Worm (Caenorhabditis elegans): ENCODE results near the gene nlp-1.

The nlp-1 gene

DNA sequence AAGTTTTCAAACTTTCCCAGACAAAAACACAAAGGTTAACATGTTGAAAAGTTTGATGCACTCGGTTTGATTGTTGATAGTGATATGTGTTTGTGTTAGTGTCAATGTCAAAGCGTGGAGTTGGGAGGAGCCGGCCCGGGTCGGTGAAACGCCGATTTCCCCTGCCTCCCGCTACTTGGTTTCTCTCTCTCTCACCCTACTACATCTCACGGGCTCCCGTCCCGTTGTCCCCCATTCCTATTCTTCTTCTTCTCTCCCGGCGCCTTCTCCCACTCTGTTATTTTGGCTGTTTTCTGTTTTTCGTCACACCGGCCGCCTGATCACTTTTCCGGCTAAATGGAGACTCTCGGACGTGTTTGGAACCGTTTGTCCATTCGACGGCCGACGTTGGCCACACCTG lies 21.1 kb upstream of the nlp-1 start:
- TF ChIP-seq W03F9.2 (tag; optimal IDR thresholded peaks at IDR 0.05) (no peak), dao-5 (tag; optimal IDR thresholded peaks at IDR 0.05) (no peak), him-1 (tag; optimal IDR thresholded peaks at IDR 0.05) (no peak)

DNA sequence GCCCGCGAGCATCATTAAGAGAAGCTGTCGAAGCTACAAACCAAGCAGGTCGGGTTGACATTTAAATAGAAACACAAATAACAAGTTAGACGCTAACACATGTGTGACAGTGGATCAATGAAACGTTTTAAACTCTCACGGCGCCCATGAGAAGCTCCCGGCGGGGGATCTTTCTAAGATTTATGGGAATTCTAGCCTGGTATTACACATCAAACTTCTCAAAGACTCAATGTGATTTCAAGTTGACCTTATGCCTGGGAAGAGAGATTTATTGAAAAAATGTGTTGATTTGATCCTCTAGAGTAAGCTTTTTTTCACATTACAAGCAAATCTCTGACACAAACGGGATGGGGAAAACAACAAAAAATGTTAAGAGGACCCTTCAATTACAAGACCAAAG lies 17.6 kb upstream of the nlp-1 start:
- no peak for TF ChIP-seq W03F9.2 (tag; optimal IDR thresholded peaks at IDR 0.05)
- no peak for TF ChIP-seq dao-5 (tag; optimal IDR thresholded peaks at IDR 0.05)
- no peak for TF ChIP-seq him-1 (tag; optimal IDR thresholded peaks at IDR 0.05)

DNA sequence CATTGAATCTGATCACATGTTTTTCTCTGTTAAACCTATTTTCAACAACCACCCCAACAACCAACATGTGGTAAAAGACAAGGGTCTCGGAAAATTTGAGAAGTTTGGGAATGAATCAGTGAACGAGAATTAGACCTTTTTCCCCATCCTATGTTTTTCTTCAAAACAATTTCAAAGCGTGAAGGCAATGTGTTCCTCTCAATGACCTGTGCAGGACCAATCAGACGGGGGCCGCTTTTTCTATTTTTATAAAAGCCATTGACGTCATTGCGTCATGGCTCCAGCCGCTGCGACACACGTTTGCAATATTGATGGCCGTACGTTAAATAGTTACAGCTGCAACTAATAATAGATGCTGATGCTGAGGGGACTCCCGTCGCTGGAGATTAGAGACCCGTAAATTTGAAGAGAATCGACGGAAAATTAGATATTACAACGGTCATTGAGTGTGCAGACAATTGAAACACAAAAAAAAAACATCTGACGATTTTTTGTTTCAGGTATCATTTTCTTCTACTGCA lies 15.7 kb upstream of the nlp-1 start:
- TF ChIP-seq him-1 (tag; optimal IDR thresholded peaks at IDR 0.05), result no peak
- no peak for TF ChIP-seq dao-5 (tag; optimal IDR thresholded peaks at IDR 0.05)
- no peak for TF ChIP-seq W03F9.2 (tag; optimal IDR thresholded peaks at IDR 0.05)

DNA sequence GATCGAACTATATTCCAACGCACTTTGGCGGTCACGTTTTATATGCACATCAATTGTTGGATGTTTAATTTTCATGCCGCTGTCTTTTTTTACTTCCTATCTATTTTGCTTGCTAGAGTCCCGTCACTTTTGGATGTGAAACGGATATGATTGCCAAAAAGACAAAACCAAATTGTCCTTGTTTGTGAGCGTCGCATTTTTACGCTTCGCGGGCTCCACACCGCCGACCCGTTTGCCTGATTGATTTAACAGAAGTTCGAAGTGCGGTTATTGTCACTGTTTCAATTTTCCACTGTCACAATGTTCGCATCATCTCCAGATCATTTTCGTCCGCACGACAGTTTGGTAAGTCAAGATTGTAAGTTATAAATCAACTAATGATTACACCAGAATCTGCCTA lies 12.6 kb upstream of the nlp-1 start, which contains the start of gene C01C4.2:
C01C4.2 (plus strand) TSS at position 301 of the 400 bp plus-strand sequence.
- TF ChIP-seq W03F9.2 (tag; optimal IDR thresholded peaks at IDR 0.05), result no peak
- TF ChIP-seq dao-5 (tag; optimal IDR thresholded peaks at IDR 0.05), result no peak
- no peak for TF ChIP-seq him-1 (tag; optimal IDR thresholded peaks at IDR 0.05)

DNA sequence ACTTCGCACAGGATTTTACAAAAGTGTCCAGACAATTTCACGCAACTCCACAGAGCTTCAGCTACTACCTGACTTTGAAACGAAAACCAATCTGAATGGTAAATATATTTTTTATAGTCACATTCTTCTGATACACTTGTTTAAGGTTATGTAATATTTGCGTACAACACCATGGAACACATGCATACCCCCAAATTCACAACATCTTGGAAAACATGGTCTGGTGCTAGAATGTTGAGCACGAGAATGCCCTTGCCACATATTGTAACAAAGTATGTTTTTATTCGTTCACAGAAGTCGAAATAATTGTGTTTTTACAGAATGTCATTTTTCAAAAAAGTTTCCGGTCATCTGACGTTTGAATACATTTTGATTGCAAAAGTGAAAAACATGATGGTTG lies 11.5 kb upstream of the nlp-1 start:
- TF ChIP-seq W03F9.2 (tag; optimal IDR thresholded peaks at IDR 0.05) (no peak), him-1 (tag; optimal IDR thresholded peaks at IDR 0.05) (no peak), dao-5 (tag; optimal IDR thresholded peaks at IDR 0.05) (no peak)

DNA sequence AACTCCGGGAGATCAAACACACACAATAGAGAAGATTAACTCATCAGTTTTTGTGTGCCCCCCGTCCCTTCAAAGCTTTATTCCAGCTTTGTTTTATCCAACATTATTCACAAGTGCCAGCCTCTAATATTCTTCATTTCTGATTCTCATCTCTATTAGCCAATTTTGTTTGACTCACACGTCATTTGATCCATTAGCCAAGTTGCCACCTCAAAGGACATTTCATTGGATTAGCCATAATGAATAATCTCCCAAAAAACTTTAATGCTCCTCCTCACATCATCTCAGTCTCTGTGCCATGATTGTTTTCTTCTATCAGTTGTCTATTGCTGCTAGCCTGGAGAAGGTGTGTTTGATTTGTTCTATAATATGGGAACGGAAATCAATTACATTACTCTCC lies 1.9 kb upstream of the nlp-1 start:
- TF ChIP-seq W03F9.2 (tag; optimal IDR thresholded peaks at IDR 0.05) (no peak), him-1 (tag; optimal IDR thresholded peaks at IDR 0.05) (no peak), dao-5 (tag; optimal IDR thresholded peaks at IDR 0.05) (no peak)

DNA sequence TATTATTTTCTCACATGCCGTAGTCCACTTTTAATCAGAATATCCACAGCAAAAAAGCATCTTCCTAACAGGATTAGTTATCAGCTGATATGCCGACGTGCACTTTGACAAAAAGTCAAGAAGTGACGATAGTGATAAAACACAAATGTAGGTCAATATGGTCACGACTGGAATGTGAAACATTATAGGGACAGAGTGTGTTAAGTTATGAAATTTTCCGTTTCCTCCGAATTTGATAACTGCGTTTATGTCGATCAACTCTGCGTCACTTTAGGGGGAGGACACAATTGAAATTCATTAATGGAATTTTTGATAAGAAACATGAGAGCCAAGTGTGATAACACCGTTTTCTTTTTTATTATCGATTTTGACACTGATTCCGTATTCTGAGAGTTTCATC lies 1.6 kb downstream of the nlp-1 start, which contains the start of gene aex-4:
aex-4 (plus strand) TSS at position 312 of the 400 bp plus-strand sequence.
- TF ChIP-seq him-1 (tag; optimal IDR thresholded peaks at IDR 0.05) (no peak), dao-5 (tag; optimal IDR thresholded peaks at IDR 0.05) (no peak), W03F9.2 (tag; optimal IDR thresholded peaks at IDR 0.05) (no peak)

DNA sequence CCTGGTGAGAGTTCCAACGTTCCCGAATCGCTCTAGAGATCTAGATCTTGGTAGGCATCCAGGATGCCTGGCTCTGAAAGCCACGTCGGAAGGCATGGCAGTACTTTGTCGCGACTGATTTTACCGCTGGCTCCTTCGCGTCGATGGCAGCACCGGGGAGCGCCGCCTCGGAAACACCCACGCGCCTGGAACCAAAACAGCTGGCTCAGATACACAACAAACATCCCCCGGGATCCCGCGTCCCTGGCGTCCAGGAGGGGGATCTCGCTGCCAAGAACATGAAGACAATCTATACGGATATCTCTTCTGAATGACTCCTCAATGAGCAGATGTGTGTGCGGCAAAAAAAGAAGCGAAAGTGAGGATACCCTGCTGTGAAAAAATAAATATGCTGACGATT lies 5.9 kb downstream of the nlp-1 start:
- TF ChIP-seq W03F9.2 (tag; optimal IDR thresholded peaks at IDR 0.05), result no peak
- TF ChIP-seq him-1 (tag; optimal IDR thresholded peaks at IDR 0.05), result no peak
- TF ChIP-seq dao-5 (tag; optimal IDR thresholded peaks at IDR 0.05), result no peak

DNA sequence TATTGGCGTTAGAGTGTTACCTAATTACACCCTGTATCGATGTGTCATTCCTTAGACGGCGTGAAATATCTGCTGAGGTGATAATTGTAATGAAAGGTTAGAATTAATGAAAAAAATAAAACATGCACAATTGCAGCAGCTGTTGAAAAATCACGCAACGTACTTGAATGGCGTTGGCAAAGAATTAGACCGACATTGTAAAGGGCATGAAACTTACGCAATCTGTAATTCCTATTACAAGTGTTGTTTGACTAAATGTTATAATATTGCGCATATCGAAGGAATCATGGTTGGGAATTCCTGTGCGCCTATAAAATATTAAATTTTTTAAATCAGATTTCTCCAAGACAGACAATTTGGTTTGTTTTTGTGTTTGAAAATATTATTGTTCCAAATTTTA lies 6.4 kb downstream of the nlp-1 start, which contains the start of gene tag-18:
tag-18 (minus strand) TSS at position 305 of the 400 bp plus-strand sequence.
- TF ChIP-seq dao-5 (tag; optimal IDR thresholded peaks at IDR 0.05) (no peak), him-1 (tag; optimal IDR thresholded peaks at IDR 0.05) (no peak), W03F9.2 (tag; optimal IDR thresholded peaks at IDR 0.05) (no peak)

DNA sequence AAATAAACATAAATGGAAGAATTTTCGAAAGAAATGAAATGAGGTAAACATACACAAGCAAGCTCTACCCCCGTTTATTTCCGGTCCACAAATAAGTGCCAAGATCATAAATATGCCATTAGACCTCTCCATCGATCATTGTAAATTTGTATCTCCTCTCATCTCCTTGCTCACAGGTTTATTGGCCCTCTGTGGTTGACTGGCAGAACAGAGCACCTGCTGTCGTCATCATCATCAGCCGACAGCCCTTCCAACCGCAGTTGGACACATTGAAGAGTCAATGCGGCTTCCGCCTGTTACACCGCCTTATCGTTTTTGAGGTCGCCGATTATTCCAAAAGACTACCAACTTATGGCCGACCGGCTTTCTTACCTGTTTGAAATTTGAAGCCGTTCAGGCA lies 11.2 kb downstream of the nlp-1 start:
- TF ChIP-seq him-1 (tag; optimal IDR thresholded peaks at IDR 0.05) (no peak), dao-5 (tag; optimal IDR thresholded peaks at IDR 0.05) (no peak), W03F9.2 (tag; optimal IDR thresholded peaks at IDR 0.05) (no peak)

DNA sequence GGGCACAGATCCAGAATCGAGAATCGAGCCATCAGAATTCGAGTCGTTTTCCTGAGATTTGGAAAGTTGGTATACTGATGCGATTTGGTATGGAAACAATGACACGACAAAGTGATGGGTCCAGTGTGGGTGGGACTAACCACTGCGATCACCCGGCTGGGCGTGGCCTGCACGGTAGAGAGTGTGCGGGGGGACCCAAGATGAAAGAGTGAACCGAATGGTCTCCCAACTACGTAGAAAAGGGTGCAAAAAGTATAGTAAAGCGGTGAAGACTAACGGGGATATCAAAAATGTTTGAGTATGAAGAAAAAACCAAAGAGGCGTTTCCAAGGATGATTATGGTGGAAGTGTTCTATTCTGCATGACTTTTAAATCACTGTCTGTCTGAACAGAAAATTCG lies 14.8 kb downstream of the nlp-1 start, which contains the start of gene fkh-2:
fkh-2 (minus strand) TSS at position 101 of the 400 bp plus-strand sequence.
- no peak for TF ChIP-seq dao-5 (tag; optimal IDR thresholded peaks at IDR 0.05)
- TF ChIP-seq him-1 (tag; optimal IDR thresholded peaks at IDR 0.05), result no peak
- no peak for TF ChIP-seq W03F9.2 (tag; optimal IDR thresholded peaks at IDR 0.05)

DNA sequence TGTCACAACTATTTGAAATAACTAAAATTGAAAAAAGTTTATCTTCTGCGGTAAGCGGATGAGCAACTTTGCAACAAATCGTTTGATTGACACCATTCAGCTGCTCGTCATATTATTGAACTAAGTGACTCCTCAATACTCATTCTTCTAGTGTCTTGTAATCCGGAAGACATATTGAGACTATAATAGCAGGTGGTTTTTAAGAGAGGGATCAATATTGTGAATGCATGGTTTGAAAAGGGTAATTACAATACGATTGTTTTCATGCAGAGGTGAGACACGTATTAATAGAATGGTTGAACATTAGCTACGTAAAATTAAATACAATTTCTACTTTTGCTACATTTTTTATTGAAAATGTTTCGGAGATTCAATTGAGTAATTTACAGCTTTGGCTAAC lies 15.8 kb downstream of the nlp-1 start:
- TF ChIP-seq him-1 (tag; optimal IDR thresholded peaks at IDR 0.05) (no peak), W03F9.2 (tag; optimal IDR thresholded peaks at IDR 0.05) (no peak), dao-5 (tag; optimal IDR thresholded peaks at IDR 0.05) (no peak)

DNA sequence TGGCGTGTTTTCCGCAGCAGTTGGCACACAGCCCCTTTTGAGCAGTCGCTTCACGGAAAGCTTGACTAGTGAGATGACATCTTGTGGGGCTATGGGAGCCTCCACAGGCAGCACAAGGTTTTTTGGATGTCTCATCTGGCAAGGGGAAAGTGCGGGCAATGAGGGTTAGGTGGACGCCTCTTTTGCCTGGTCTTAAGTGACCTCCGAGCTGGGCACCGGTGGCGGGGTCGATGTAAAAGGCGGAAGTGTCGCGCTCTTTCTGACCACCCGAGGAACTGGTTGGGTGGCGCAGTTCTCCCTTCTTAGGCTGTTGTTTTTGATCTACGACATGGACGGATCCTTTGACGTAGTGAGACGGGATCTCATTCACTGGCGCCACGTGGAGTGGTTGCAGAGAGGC lies 24.0 kb downstream of the nlp-1 start:
- TF ChIP-seq W03F9.2 (tag; optimal IDR thresholded peaks at IDR 0.05) (no peak), dao-5 (tag; optimal IDR thresholded peaks at IDR 0.05) (no peak), him-1 (tag; optimal IDR thresholded peaks at IDR 0.05) (no peak)

DNA sequence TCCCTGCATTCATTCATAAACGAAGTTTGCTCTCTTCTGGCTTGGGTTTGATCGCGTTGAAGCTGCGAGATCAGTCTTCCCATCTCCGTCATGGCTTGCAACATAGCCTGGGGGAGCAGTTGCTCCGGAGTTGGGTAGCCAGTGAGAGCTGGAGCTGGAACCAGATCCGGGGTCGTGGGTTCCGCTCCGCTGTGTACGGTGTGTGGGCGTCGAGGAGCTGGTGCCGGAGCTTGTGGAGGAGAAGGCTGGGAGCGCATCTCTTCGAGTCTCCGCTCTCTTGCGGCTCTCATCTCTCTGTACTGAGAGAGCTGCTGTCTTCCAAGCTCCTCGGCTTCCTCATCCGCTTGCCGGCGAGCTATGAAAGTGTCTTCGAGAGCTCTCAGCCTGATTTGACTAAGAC lies 25.1 kb downstream of the nlp-1 start:
- TF ChIP-seq dao-5 (tag; optimal IDR thresholded peaks at IDR 0.05) (no peak), him-1 (tag; optimal IDR thresholded peaks at IDR 0.05) (no peak), W03F9.2 (tag; optimal IDR thresholded peaks at IDR 0.05) (no peak)

DNA sequence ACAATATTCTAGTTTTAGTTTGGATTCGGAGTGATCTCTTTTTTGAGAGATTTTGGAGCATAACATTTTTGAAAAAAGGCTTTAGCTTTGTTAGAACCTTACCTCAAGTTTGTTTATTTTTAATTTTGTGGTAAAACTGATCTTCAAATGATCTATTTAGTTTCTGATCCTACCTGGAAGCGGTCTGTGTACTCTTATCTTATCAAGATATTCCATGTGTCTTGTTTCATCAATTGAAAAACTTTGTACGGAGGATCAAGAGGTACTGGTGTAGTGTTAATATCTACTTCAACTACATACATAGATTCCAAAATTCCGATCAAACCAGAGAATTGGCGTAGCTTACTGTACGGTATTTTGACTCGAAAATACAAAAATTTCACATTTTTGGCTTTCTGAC lies 28.4 kb downstream of the nlp-1 start:
- TF ChIP-seq him-1 (tag; optimal IDR thresholded peaks at IDR 0.05), result no peak
- no peak for TF ChIP-seq W03F9.2 (tag; optimal IDR thresholded peaks at IDR 0.05)
- TF ChIP-seq dao-5 (tag; optimal IDR thresholded peaks at IDR 0.05), result no peak

Measured in whole organism, L4/young adult.